Fruit fly (Drosophila melanogaster) whole organism, wandering third instar larva: ENCODE results near the gene CAH8.

Experiments used
- Abd-B ChIP-seq: fragments of >200 bp; optimal IDR thresholded peaks from 2 replicates; lab custom pipeline; 2017; ENCODE audit warnings: missing biosample characterization, missing genetic modification characterization
- CG32264 ChIP-seq: fragments of 200-800 bp; sonication (Bioruptor generic); optimal IDR thresholded peaks from 2 replicates; lab custom pipeline; 2016; ENCODE audit warnings: missing biosample characterization, missing genetic modification characterization
- CG9705 ChIP-seq: fragments of 200-800 bp; sonication (Bioruptor generic); optimal IDR thresholded peaks from 2 replicates; lab custom pipeline; 2018; ENCODE audit warnings: missing biosample characterization, mild to moderate bottlenecking, missing genetic modification characterization
- CrebA ChIP-seq: fragments of 200-800 bp; sonication (Bioruptor generic); optimal IDR thresholded peaks from 2 replicates; lab custom pipeline; 2016; ENCODE audit warnings: missing biosample characterization, mild to moderate bottlenecking, missing genetic modification characterization, borderline replicate concordance
- Dfd ChIP-seq: fragments of >200 bp; optimal IDR thresholded peaks from 2 replicates; lab custom pipeline; 2017; ENCODE audit warnings: missing biosample characterization, missing genetic modification characterization
- Dif ChIP-seq: fragments of 200-275, 200-300 bp; sonication (Bioruptor generic); optimal IDR thresholded peaks from 2 replicates; lab custom pipeline; 2018; ENCODE audit warnings: missing biosample characterization, missing genetic modification characterization; ENCODE audit not compliant: partially characterized antibody
- GATAd ChIP-seq: sonication (Bioruptor generic); optimal IDR thresholded peaks from 2 replicates; lab custom pipeline; 2016; ENCODE audit warnings: missing biosample characterization, missing genetic modification characterization
- HLH106 ChIP-seq: fragments of 200-800 bp; optimal IDR thresholded peaks from 3 replicates; lab custom pipeline; 2019; ENCODE audit warnings: missing biosample characterization, mild to moderate bottlenecking, missing genetic modification characterization, moderate library complexity
- Hnf4 ChIP-seq: fragments of 200-800 bp; sonication (Bioruptor generic); optimal IDR thresholded peaks from 2 replicates; lab custom pipeline; 2016; ENCODE audit warnings: missing biosample characterization, mild to moderate bottlenecking, missing genetic modification characterization
- Hr78 ChIP-seq: fragments of >200 bp; optimal IDR thresholded peaks from 2 replicates; lab custom pipeline; 2017; ENCODE audit warnings: missing biosample characterization, missing genetic modification characterization
- Hr83 ChIP-seq: fragments of 200-300 bp; sonication (Bioruptor generic); optimal IDR thresholded peaks from 2 replicates; lab custom pipeline; 2016; ENCODE audit warnings: missing biosample characterization, mild to moderate bottlenecking, missing genetic modification characterization, moderate library complexity; ENCODE audit not compliant: poor library complexity, severe bottlenecking
- Jra ChIP-seq: sonication (Bioruptor generic); optimal IDR thresholded peaks from 2 replicates; lab custom pipeline; 2016; ENCODE audit warnings: missing biosample characterization, missing genetic modification characterization
- Mio ChIP-seq: sonication (Bioruptor generic); optimal IDR thresholded peaks from 2 replicates; lab custom pipeline; 2016; ENCODE audit warnings: missing biosample characterization, missing genetic modification characterization
- Myc ChIP-seq: fragments of >200 bp; optimal IDR thresholded peaks from 2 replicates; lab custom pipeline; 2017
- N ChIP-seq: fragments of >200 bp; optimal IDR thresholded peaks from 2 replicates; lab custom pipeline; 2018; ENCODE audit warnings: missing biosample characterization, missing external identifiers, missing genetic modification characterization
- OdsH ChIP-seq: fragments of 200-800 bp; sonication (Bioruptor generic); optimal IDR thresholded peaks from 2 replicates; lab custom pipeline; 2016; ENCODE audit warnings: missing biosample characterization, mild to moderate bottlenecking, missing genetic modification characterization
- Rel ChIP-seq, 2 experiments: fragments of 200-800 bp; sonication (Bioruptor generic) in 1 of 2; optimal IDR thresholded peaks; 2 replicates in 1 of 2; 3 replicates in 1 of 2; lab custom pipeline; 2016 to 2019; ENCODE audit warnings: mild to moderate bottlenecking in 2 of 2, missing biosample characterization in 2 of 2, missing genetic modification characterization in 2 of 2, moderate library complexity in 1 of 2
- Sp1 ChIP-seq: fragments of 200-800 bp; sonication (Bioruptor generic); optimal IDR thresholded peaks from 3 replicates; lab custom pipeline; 2019; ENCODE audit warnings: missing biosample characterization, mild to moderate bottlenecking, missing genetic modification characterization, moderate library complexity
- Vsx2 ChIP-seq: fragments of 200-300, 225-300 bp; sonication (Bioruptor generic); optimal IDR thresholded peaks from 2 replicates; lab custom pipeline; 2018; ENCODE audit warnings: missing biosample characterization, missing genetic modification characterization; ENCODE audit not compliant: partially characterized antibody
- br ChIP-seq: fragments of 200-800 bp; sonication (Bioruptor generic); optimal IDR thresholded peaks from 2 replicates; lab custom pipeline; 2016; ENCODE audit warnings: missing biosample characterization, missing genetic modification characterization
- brk ChIP-seq: fragments of 200-800 bp; sonication (Bioruptor generic); optimal IDR thresholded peaks from 2 replicates; lab custom pipeline; 2016; ENCODE audit warnings: missing biosample characterization, mild to moderate bottlenecking, missing genetic modification characterization
- dl ChIP-seq, 2 experiments: fragments of 175-275, 200-275 bp in 1 of 2; fragments of 200-275 bp in 1 of 2; sonication (Bioruptor generic); optimal IDR thresholded peaks; lab custom pipeline; 2018; ENCODE audit warnings: mild to moderate bottlenecking in 2 of 2, missing biosample characterization in 2 of 2, missing genetic modification characterization in 2 of 2, moderate library complexity in 2 of 2; ENCODE audit not compliant: partially characterized antibody in 2 of 2, insufficient read depth in 1 of 2
- dmrt93B ChIP-seq: fragments of 200-800 bp; sonication (Bioruptor generic); optimal IDR thresholded peaks from 2 replicates; lab custom pipeline; 2018; ENCODE audit warnings: missing biosample characterization, mild to moderate bottlenecking, missing genetic modification characterization
- dsf ChIP-seq: sonication (Bioruptor generic); optimal IDR thresholded peaks from 2 replicates; lab custom pipeline; 2016; ENCODE audit warnings: missing biosample characterization, missing genetic modification characterization, borderline replicate concordance
- ey ChIP-seq: fragments of 200-800 bp; sonication (Bioruptor generic); optimal IDR thresholded peaks from 2 replicates; lab custom pipeline; 2016; ENCODE audit warnings: missing biosample characterization, missing genetic modification characterization
- foxo ChIP-seq, 2 experiments: fragments of 200-800 bp; sonication (Bioruptor generic); optimal IDR thresholded peaks; 2 replicates in 1 of 2; 3 replicates in 1 of 2; lab custom pipeline; 2016 to 2017; ENCODE audit warnings: missing biosample characterization in 2 of 2, missing genetic modification characterization in 2 of 2
- fru ChIP-seq: fragments of 200-800 bp; sonication (Bioruptor generic); optimal IDR thresholded peaks from 3 replicates; lab custom pipeline; 2016; ENCODE audit warnings: missing biosample characterization, mild to moderate bottlenecking, missing genetic modification characterization
- h ChIP-seq: fragments of 200-800 bp; sonication (Bioruptor generic); optimal IDR thresholded peaks from 3 replicates; lab custom pipeline; 2016; ENCODE audit warnings: missing biosample characterization, mild to moderate bottlenecking, missing genetic modification characterization
- jim ChIP-seq: fragments of 175-275, 200-325 bp; sonication (Bioruptor generic); optimal IDR thresholded peaks from 2 replicates; lab custom pipeline; 2016; ENCODE audit warnings: missing biosample characterization, mild to moderate bottlenecking, missing genetic modification characterization
- lola ChIP-seq: fragments of >200 bp; optimal IDR thresholded peaks from 2 replicates; lab custom pipeline; 2017; ENCODE audit warnings: missing biosample characterization, missing genetic modification characterization
- pan ChIP-seq: fragments of >200 bp; optimal IDR thresholded peaks from 2 replicates; lab custom pipeline; 2017
- psq ChIP-seq: fragments of 200-800 bp; sonication (Bioruptor generic); optimal IDR thresholded peaks from 3 replicates; lab custom pipeline; 2017; ENCODE audit warnings: missing biosample characterization, mild to moderate bottlenecking, missing genetic modification characterization, moderate library complexity
- rgr ChIP-seq: fragments of 200-800 bp; sonication (Bioruptor generic); optimal IDR thresholded peaks from 3 replicates; lab custom pipeline; 2016; ENCODE audit warnings: missing biosample characterization, mild to moderate bottlenecking, missing genetic modification characterization
- sage ChIP-seq: fragments of 200-800 bp; sonication (Bioruptor generic); optimal IDR thresholded peaks from 2 replicates; lab custom pipeline; 2016; ENCODE audit warnings: missing biosample characterization, mild to moderate bottlenecking, missing genetic modification characterization
- sv ChIP-seq: fragments of 200-800 bp; sonication (Bioruptor generic); optimal IDR thresholded peaks from 3 replicates; lab custom pipeline; 2016; ENCODE audit warnings: missing biosample characterization, missing genetic modification characterization
- tai ChIP-seq: sonication (Bioruptor generic); optimal IDR thresholded peaks from 2 replicates; lab custom pipeline; 2016; ENCODE audit warnings: missing biosample characterization, missing genetic modification characterization
- usp ChIP-seq: fragments of >200 bp; optimal IDR thresholded peaks from 2 replicates; lab custom pipeline; 2017; ENCODE audit warnings: missing biosample characterization, missing genetic modification characterization
- woc ChIP-seq: sonication (Bioruptor generic); optimal IDR thresholded peaks from 2 replicates; lab custom pipeline; 2016; ENCODE audit warnings: missing biosample characterization, mild to moderate bottlenecking, missing genetic modification characterization

The CAH8 gene

dm6 chr3R:22365660-22366195 lies 23.8 kb downstream of the CAH8 start, which contains the start of gene CG5382:
CG5382 (minus strand) TSS chr3R:22365983.
- TF ChIP-seq Hr78 (GFP tag; lab: Kevin White, UChicago) (no peak), Hnf4 (GFP tag; lab: Kevin White, UChicago) (no peak), CrebA (GFP tag; lab: Kevin White, UChicago) (no peak), pan (lab: Kevin White, UChicago) (no peak), fru (GFP tag; lab: Kevin White, UChicago) (no peak), CG9705 (GFP tag; lab: Kevin White, UChicago) (no peak), Rel (GFP tag; optimal IDR thresholded peaks at IDR 0.05; lab: Kevin White, UChicago) (no peak), Rel (tag; optimal IDR thresholded peaks at IDR 0.05; lab: Kevin White, UChicago) (no peak), dl (GFP tag; optimal IDR thresholded peaks at IDR 0.05; lab: Kevin White, UChicago; ENCODE audit: insufficient read depth in 1 of 2, partially characterized antibody in 2 of 2) (no peak), sage (GFP tag; lab: Kevin White, UChicago) (peak; percentile 39), Myc (lab: Kevin White, UChicago) (peak; percentile 48), Dif (GFP tag; lab: Kevin White, UChicago) (peak; percentile 85), HLH106 (tag; lab: Kevin White, UChicago) (no peak), sv (GFP tag; lab: Kevin White, UChicago) (no peak), Sp1 (GFP tag; lab: Kevin White, UChicago) (no peak), h (GFP tag; lab: Kevin White, UChicago) (no peak), Vsx2 (GFP tag; lab: Kevin White, UChicago) (peak; percentile 97), jim (GFP tag; lab: Kevin White, UChicago) (no peak), Hr83 (GFP tag; lab: Kevin White, UChicago) (no peak)

DNA sequence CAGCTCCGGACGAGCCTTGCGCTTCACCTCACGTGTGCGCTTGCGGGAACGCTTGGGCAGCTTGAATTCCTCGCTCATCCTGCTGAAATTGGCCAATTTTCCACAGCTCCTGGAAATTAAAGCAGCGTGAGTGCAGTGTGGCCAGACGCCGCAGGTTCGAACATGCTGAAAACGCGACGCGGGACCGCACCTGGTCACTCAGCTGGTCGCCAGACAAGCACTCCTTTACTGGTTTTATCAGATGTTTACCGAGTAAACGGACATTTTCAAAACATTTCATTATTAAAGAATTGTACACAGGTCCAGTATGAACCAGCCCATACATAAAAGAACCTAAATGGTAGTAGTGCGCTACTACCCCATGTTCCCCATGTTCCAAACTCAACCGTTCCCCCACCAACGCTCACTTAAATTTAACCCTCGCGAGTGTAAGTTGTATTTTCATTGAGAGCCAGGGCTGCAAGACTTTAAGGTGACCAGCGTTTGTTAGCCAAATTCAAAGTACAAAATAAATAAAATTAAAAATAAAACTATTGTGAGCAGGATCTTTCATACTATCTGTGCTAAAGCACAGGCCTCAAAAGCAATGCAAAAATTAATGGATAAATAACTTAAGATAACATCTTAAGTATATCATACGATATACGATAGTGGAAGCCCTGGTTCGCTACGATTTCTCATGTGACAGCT lies 27.2 kb downstream of the CAH8 start, which contains the start of the genes JMJD6, CG7071 and Muted:
Gene JMJD6, minus strand, starts transcription at position 154 of the 690 bp plus-strand sequence.
Gene CG7071, plus strand, starts transcription at position 403 of the 690 bp plus-strand sequence.
Gene Muted, plus strand, starts transcription at position 403 of the 690 bp plus-strand sequence.
- TF ChIP-seq sv (GFP tag; lab: Kevin White, UChicago) (peak; percentile 91), foxo (GFP tag; optimal IDR thresholded peaks at IDR 0.05; lab: Kevin White, UChicago) (peak in 1 of 2 experiments; percentile 96), N (GFP tag; lab: Kevin White, UChicago) (no peak), Mio (peak; percentile 18), ey (GFP tag; lab: Kevin White, UChicago) (peak; percentile 92), psq (peak; percentile 84), Hnf4 (GFP tag; lab: Kevin White, UChicago) (peak; percentile 95), brk (GFP tag; lab: Kevin White, UChicago) (peak; percentile 94), dsf (GFP tag; lab: Kevin White, UChicago) (peak; percentile 92), Myc (lab: Kevin White, UChicago) (peak; percentile 55), Dfd (GFP tag; lab: Kevin White, UChicago) (no peak), sage (GFP tag; lab: Kevin White, UChicago) (peak; percentile 71), br (GFP tag; lab: Kevin White, UChicago) (peak; percentile 94), usp (GFP tag; lab: Kevin White, UChicago) (no peak), OdsH (GFP tag; lab: Kevin White, UChicago) (peak; percentile 91), lola (GFP tag; lab: Kevin White, UChicago) (no peak), Rel (GFP tag; optimal IDR thresholded peaks at IDR 0.05; lab: Kevin White, UChicago) (no peak), Rel (tag; optimal IDR thresholded peaks at IDR 0.05; lab: Kevin White, UChicago) (peak; percentile 58), Abd-B (no peak), tai (no peak), woc (peak; percentile 75), fru (GFP tag; lab: Kevin White, UChicago) (peak; percentile 91), GATAd (GFP tag; lab: Kevin White, UChicago) (no peak), CrebA (GFP tag; lab: Kevin White, UChicago) (no peak), h (GFP tag; lab: Kevin White, UChicago) (peak; percentile 94), CG32264 (GFP tag; lab: Kevin White, UChicago) (peak; percentile 64), jim (GFP tag; lab: Kevin White, UChicago) (no peak), dmrt93B (GFP tag; lab: Kevin White, UChicago) (peak; percentile 77), pan (lab: Kevin White, UChicago) (no peak), CG9705 (GFP tag; lab: Kevin White, UChicago) (peak; percentile 91), Hr83 (GFP tag; lab: Kevin White, UChicago) (peak; percentile 68), dl (GFP tag; optimal IDR thresholded peaks at IDR 0.05; lab: Kevin White, UChicago; ENCODE audit: insufficient read depth in 1 of 2, partially characterized antibody in 2 of 2) (no peak), Sp1 (GFP tag; lab: Kevin White, UChicago) (peak; percentile 89), rgr (peak; percentile 92), HLH106 (tag; lab: Kevin White, UChicago) (peak; percentile 87), Hr78 (GFP tag; lab: Kevin White, UChicago) (no peak), Vsx2 (GFP tag; lab: Kevin White, UChicago) (no peak), Dif (GFP tag; lab: Kevin White, UChicago) (no peak), Jra (GFP tag; lab: Kevin White, UChicago) (peak; percentile 91)
